Worm (Caenorhabditis elegans) whole organism, L4/young adult: ENCODE data around the gene Y54G2A.45.

Experiments used
- W03F9.2 ChIP-seq: fragments of 150-350 bp; optimal IDR thresholded peaks from 2 replicates; lab custom pipeline; 2014; ENCODE audit warnings: missing biosample characterization, missing genetic modification characterization
- him-1 ChIP-seq: sonication (generic microtip); optimal IDR thresholded peaks from 2 replicates; lab custom pipeline; 2016; ENCODE audit warnings: missing genotype, missing genetic modification reagents, missing genetic modification characterization, missing compliant biosample characterization

- no peak for TF ChIP-seq him-1 (tag; lab: Kevin White, UChicago)
- TF ChIP-seq W03F9.2 (tag; lab: Kevin White, UChicago): no peak
Observed at ce11 chrIV:2854161-2854560, 48.5 kb downstream of the Y54G2A.45 start.
